Fruit fly (Drosophila melanogaster): ENCODE results near the gene side-IV.
A peak's percentile ranks its signal among the peaks of the same experiment; 100 is the strongest.

Gene side-IV

dm6 chr3R:13428341-13429040, 21.9 kb upstream of the side-IV start:
- TF ChIP-seq cnc (optimal IDR thresholded peaks at IDR 0.05) (no peak), bab1 (GFP tag; optimal IDR thresholded peaks at IDR 0.05) (peak; percentile 11)

DNA sequence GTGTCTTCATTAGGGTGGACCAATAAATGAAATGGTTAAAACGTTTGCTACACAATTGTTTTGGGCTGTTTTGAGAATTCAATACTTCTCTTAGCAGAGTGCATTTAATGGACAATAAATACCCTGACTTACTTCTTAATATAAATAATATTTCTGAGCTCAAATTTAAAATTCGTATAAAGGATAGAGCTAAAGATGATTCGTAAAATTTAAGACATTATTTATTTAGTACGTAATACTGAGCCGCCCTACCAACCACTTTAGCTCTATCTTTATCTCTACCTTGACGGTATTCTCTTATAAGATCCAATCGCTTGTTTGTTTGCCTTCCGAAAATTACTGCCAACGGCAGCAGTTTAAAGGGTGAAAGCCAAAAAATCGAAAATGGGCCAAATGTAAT, 16.8 kb upstream of the side-IV start:
- TF ChIP-seq ovo (GFP tag; optimal IDR thresholded peaks at IDR 0.05) (no peak), cnc (optimal IDR thresholded peaks at IDR 0.05) (no peak), Crg-1 (GFP tag; optimal IDR thresholded peaks at IDR 0.05) (peak; percentile 47), toe (GFP tag; optimal IDR thresholded peaks at IDR 0.05) (peak; percentile 36), CG7045 (GFP tag; optimal IDR thresholded peaks at IDR 0.05) (no peak), CG5204 (GFP tag; optimal IDR thresholded peaks at IDR 0.05) (peak; percentile 64), CG12768 (GFP tag; optimal IDR thresholded peaks at IDR 0.05) (no peak), cic (GFP tag; optimal IDR thresholded peaks at IDR 0.05) (no peak), tj (GFP tag; optimal IDR thresholded peaks at IDR 0.05) (peak; percentile 53), bab1 (GFP tag; optimal IDR thresholded peaks at IDR 0.05) (peak; percentile 93), CG33017 (tag; optimal IDR thresholded peaks at IDR 0.05) (peak; percentile 72), CG1620 (GFP tag; optimal IDR thresholded peaks at IDR 0.05) (peak; percentile 64), pad (GFP tag; optimal IDR thresholded peaks at IDR 0.05) (no peak), Mnt (GFP tag; optimal IDR thresholded peaks at IDR 0.05) (peak; percentile 28), CG14711 (tag; optimal IDR thresholded peaks at IDR 0.05) (peak; percentile 57), CG11617 (GFP tag; optimal IDR thresholded peaks at IDR 0.05) (peak; percentile 66), Hr96 (GFP tag; optimal IDR thresholded peaks at IDR 0.05) (no peak), Clk (GFP tag; optimal IDR thresholded peaks at IDR 0.05) (no peak), CG7101 (tag; optimal IDR thresholded peaks at IDR 0.05) (peak; percentile 66), kay (GFP tag; ENCODE audit: borderline replicate concordance) (peak; percentile 49)

DNA sequence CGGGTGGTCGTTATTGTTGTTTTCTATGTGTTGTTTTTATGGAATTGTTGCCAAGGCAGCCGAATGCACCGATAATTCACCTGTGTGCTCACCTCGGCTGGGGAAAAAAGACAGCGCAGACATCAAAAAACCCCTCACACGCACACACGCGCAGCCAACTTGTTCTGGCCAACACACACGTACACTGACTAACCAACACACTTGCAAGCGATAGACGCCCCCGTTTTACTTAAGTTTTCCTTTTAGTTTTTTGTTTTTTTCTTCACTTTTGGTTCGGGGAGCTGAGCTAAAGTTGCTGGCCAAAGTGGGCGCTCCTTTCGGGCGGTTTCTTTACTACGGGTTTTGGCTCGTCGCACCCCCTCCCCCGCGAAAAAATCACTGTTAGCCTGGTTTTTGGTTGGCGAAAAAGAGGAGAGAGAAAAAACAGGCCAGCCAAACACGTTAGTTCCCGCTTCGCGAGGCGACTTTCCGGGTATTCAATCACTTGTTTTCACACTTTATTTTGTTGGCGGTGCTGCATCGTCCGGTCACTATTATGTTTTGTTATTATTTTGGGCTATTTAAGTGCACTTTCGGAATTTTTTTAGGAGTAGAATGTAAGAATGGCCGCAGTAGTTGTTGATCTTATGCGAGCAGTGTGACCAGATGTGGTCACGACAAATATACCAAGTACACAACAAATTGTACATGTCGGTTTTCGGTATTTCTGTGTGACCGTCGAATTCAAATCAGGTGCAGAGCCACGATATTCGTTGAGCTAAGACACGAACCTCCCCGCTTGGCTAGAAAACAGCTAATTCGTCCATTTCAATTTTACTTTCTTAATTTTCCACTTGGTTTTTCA, 15.8 kb upstream of the side-IV start, which contains the start of gene yrt:
TSS of gene yrt (minus strand) at position 660 of the 844 bp plus-strand sequence.
- TF ChIP-seq pad (GFP tag; optimal IDR thresholded peaks at IDR 0.05) (peak; percentile 90), bab1 (GFP tag; optimal IDR thresholded peaks at IDR 0.05) (peak; percentile 41), CG1620 (GFP tag; optimal IDR thresholded peaks at IDR 0.05) (no peak), cic (GFP tag; optimal IDR thresholded peaks at IDR 0.05) (no peak)

DNA sequence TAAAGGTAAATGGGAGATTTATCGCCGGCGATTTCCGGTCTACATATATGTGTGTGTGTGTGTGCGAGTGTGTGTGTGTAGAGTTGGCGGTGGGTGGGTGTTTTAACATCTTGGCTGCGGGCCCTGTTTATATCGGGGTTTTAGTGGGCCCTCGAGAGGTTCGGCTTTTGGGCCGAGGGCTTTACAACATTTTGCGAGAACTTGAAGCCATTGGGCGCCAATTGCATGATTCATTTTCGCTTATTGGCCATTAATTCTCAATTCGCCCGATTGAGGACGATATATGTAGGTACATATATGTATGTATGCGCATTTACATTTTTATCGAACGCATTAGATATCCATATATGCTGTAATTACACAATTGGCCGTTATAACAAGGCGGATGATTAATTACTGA, 14.6 kb upstream of the side-IV start:
- TF ChIP-seq Clk (GFP tag; optimal IDR thresholded peaks at IDR 0.05) (no peak), cnc (optimal IDR thresholded peaks at IDR 0.05) (no peak), cic (GFP tag; optimal IDR thresholded peaks at IDR 0.05) (no peak), toe (GFP tag; optimal IDR thresholded peaks at IDR 0.05) (no peak)

DNA sequence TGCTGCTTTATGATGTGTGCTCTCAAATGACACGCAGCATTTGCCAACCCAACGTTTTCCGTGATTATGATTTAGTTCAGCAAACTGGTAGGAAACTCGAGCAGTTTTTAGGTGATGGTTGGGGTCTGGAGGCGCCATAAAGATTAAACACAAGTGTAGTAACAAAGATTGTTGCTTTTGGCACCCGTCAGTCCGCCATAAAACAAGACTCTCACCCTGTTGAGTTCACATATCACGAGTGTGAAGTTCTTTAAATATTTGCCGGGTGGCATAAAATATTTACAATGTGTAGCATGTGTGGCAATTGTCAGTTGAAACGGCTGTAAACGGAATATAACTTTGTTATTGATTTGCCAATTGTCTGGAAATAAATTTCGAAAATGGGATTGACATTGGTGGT, 8.7 kb upstream of the side-IV start:
- TF ChIP-seq CG14711 (tag; optimal IDR thresholded peaks at IDR 0.05), result no peak
- no peak for TF ChIP-seq cic (GFP tag; optimal IDR thresholded peaks at IDR 0.05)
- TF ChIP-seq CG1620 (GFP tag; optimal IDR thresholded peaks at IDR 0.05), result no peak
- TF ChIP-seq CG11617 (GFP tag; optimal IDR thresholded peaks at IDR 0.05), result no peak
- TF ChIP-seq kay (GFP tag; ENCODE audit: borderline replicate concordance), result no peak

DNA sequence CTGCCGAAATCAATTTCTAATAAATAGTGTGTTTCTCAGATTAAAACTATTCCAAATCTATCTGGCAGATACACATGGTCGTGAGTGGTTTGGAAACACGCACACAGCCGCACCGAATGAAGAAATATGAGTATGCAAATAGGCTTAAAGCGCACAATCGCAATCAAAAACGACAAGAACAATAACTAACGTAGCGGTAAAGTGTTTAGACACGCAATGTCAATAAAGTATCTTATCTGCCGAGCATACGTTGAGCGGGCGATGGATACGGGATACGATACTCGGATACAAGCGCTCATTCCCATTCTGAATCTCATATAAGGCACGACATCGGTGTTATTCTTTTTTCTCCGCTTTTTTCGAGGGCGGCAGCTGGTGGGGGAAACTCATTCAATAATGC, 4.3 kb upstream of the side-IV start:
- no peak for TF ChIP-seq CG14711 (tag; optimal IDR thresholded peaks at IDR 0.05)

dm6 chr3R:13446489-13446888, 3.9 kb upstream of the side-IV start:
- TF ChIP-seq kay (GFP tag; ENCODE audit: borderline replicate concordance), result no peak
- no peak for TF ChIP-seq CG7101 (tag; optimal IDR thresholded peaks at IDR 0.05)
- no peak for TF ChIP-seq CG7045 (GFP tag; optimal IDR thresholded peaks at IDR 0.05)
- no peak for TF ChIP-seq CG12768 (GFP tag; optimal IDR thresholded peaks at IDR 0.05)
- no peak for TF ChIP-seq Mnt (GFP tag; optimal IDR thresholded peaks at IDR 0.05)
- TF ChIP-seq CG5204 (GFP tag; optimal IDR thresholded peaks at IDR 0.05), result no peak
- TF ChIP-seq toe (GFP tag; optimal IDR thresholded peaks at IDR 0.05), result no peak
- TF ChIP-seq tj (GFP tag; optimal IDR thresholded peaks at IDR 0.05), result no peak
- TF ChIP-seq CG33017 (tag; optimal IDR thresholded peaks at IDR 0.05), result no peak
- TF ChIP-seq cic (GFP tag; optimal IDR thresholded peaks at IDR 0.05), result no peak
- TF ChIP-seq pad (GFP tag; optimal IDR thresholded peaks at IDR 0.05), result no peak

Data from whole organism, adult.